Worm (Caenorhabditis elegans): Measurements from ENCODE around the gene K09F6.15.

DNA sequence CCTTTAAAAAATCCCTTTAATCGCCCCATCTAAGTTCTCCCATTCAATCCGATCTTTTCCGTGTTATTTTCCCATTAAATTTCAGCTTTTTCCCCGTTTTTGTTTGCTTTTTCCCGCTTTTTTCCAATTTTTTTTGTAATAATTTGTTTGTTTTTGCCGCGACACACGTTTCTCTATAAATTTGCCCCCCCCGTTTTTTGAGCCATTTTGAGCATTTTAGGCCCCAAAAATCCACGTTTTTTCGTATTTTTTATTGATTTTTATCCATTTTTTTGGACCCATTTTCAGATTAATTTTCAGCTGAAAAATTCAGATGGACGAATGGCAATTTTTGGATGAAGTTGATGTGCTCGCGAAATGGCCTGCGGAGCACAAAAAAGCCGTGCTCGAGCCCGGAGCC lies 34.0 kb downstream of the K09F6.15 start, which contains the start of gene F54A3.2:
- no peak for TF ChIP-seq ztf-11 (tag; optimal IDR thresholded peaks at IDR 0.05)
- TF ChIP-seq elt-3 (tag; optimal IDR thresholded peaks at IDR 0.05) = no peak
- no peak for TF ChIP-seq ama-1 (optimal IDR thresholded peaks at IDR 0.05)
- TF ChIP-seq nhr-12 (tag; optimal IDR thresholded peaks at IDR 0.05) = no peak
- TF ChIP-seq mdl-1 (tag; optimal IDR thresholded peaks at IDR 0.05) = no peak
- no peak for TF ChIP-seq egl-27 (tag; optimal IDR thresholded peaks at IDR 0.05)
- TF ChIP-seq zag-1 (tag; optimal IDR thresholded peaks at IDR 0.05) = no peak
- no peak for TF ChIP-seq lin-39 (tag; optimal IDR thresholded peaks at IDR 0.05)
- no peak for TF ChIP-seq lin-13 (GFP tag; optimal IDR thresholded peaks at IDR 0.05)
- TF ChIP-seq ceh-82 (tag; optimal IDR thresholded peaks at IDR 0.05) = no peak
- no peak for TF ChIP-seq unc-62 (GFP tag; optimal IDR thresholded peaks at IDR 0.05)
- TF ChIP-seq lin-11 (tag; optimal IDR thresholded peaks at IDR 0.05) = no peak

Data from whole organism, L2 larva.